Fruit fly (Drosophila melanogaster): ENCODE data around the gene CG32638.

CG32638 gene

dm6 chrX:13136939-13137697 is 8.5 kb upstream of the CG32638 start (continued):
- TF ChIP-seq CG6765 (GFP tag; optimal IDR thresholded peaks at IDR 0.05) (no peak), CG13624 (GFP tag; optimal IDR thresholded peaks at IDR 0.05) (no peak), prd (optimal IDR thresholded peaks at IDR 0.05) (no peak), prd (GFP tag; IDR thresholded peaks at IDR 0.05) (peak; percentile 70), Asciz (GFP tag; optimal IDR thresholded peaks at IDR 0.05) (peak; percentile 50), CG31365 (tag; optimal IDR thresholded peaks at IDR 0.05) (no peak), Ssrp (tag; optimal IDR thresholded peaks at IDR 0.05) (peak; percentile 28), CG11695 (GFP tag; IDR thresholded peaks at IDR 0.05) (peak; percentile 52; the same call in 1 of the 3 replicates), CG17385 (GFP tag; optimal IDR thresholded peaks at IDR 0.05) (no peak), Atf6 (GFP tag; IDR thresholded peaks at IDR 0.05) (no peak), CG1832 (GFP tag; optimal IDR thresholded peaks at IDR 0.05) (no peak), Awh (GFP tag; IDR thresholded peaks at IDR 0.05) (peak; percentile 72), Nf-YA (GFP tag; IDR thresholded peaks at IDR 0.05) (peak; percentile 41; the same call in 1 of the 2 replicates), CG2202 (tag; optimal IDR thresholded peaks at IDR 0.05) (peak; percentile 20), sens (GFP tag) (peak; percentile 73), Abd-B (GFP tag; optimal IDR thresholded peaks at IDR 0.05) (no peak), CG7372 (GFP tag; IDR thresholded peaks at IDR 0.05) (0 out of 2 replicates have a peak, but pooled peaks have one; percentile 11), crp (GFP tag; optimal IDR thresholded peaks at IDR 0.05) (no peak), Gsc (GFP tag; IDR thresholded peaks at IDR 0.05) (no peak), CG2678 (tag; optimal IDR thresholded peaks at IDR 0.05) (peak; percentile 72), BtbVII (GFP tag; optimal IDR thresholded peaks at IDR 0.05) (peak; percentile 13), dmrt99B (tag; optimal IDR thresholded peaks at IDR 0.05) (peak; percentile 66), CG8290 (GFP tag; optimal IDR thresholded peaks at IDR 0.05) (no peak), CG8290 (tag; optimal IDR thresholded peaks at IDR 0.05) (no peak), ranshi (GFP tag; IDR thresholded peaks at IDR 0.05) (peak; percentile 71), nmo (GFP tag; optimal IDR thresholded peaks at IDR 0.05) (peak; percentile 72), CG10147 (GFP tag; optimal IDR thresholded peaks at IDR 0.05) (no peak), unc-4 (GFP tag; IDR thresholded peaks at IDR 0.05; ENCODE audit: partially characterized antibody) (no peak), CG10431 (GFP tag; optimal IDR thresholded peaks at IDR 0.05) (no peak), exex (tag; optimal IDR thresholded peaks at IDR 0.05) (no peak), insv (GFP tag; optimal IDR thresholded peaks at IDR 0.05) (no peak), bowl (GFP tag; IDR thresholded peaks at IDR 0.05) (peak; percentile 76), CG17912 (GFP tag; optimal IDR thresholded peaks at IDR 0.05) (no peak), fd3F (GFP tag; optimal IDR thresholded peaks at IDR 0.05) (no peak), Hey (tag; optimal IDR thresholded peaks at IDR 0.05) (no peak), CG15269 (tag; optimal IDR thresholded peaks at IDR 0.05) (peak; percentile 15), en (GFP tag; optimal IDR thresholded peaks at IDR 0.05) (no peak), slbo (GFP tag; IDR thresholded peaks at IDR 0.05) (no peak), sr (GFP tag; IDR thresholded peaks at IDR 0.05) (0 out of 3 replicates have a peak, but pooled peaks have one; percentile 42), Camta (GFP tag; optimal IDR thresholded peaks at IDR 0.05) (no peak), ATbp (GFP tag; optimal IDR thresholded peaks at IDR 0.05) (peak; percentile 69), Med (GFP tag) (peak; percentile 90), dan (GFP tag; IDR thresholded peaks at IDR 0.05) (no peak), Atf-2 (GFP tag; optimal IDR thresholded peaks at IDR 0.05) (no peak), ems (GFP tag; optimal IDR thresholded peaks at IDR 0.05) (peak; percentile 34), ftz-f1 (GFP tag; optimal IDR thresholded peaks at IDR 0.05) (no peak), crc (GFP tag; optimal IDR thresholded peaks at IDR 0.05) (no peak), eve (GFP tag; optimal IDR thresholded peaks at IDR 0.05) (no peak), gcm2 (GFP tag; optimal IDR thresholded peaks at IDR 0.05) (no peak), Pdp1 (GFP tag; optimal IDR thresholded peaks at IDR 0.05) (peak; percentile 13 to 45)
